Fruit fly (Drosophila melanogaster): ENCODE measurements around the gene Esyt2.

Gene Esyt2

dm6 chr3R:24568251-24568932 lies 23.9 kb downstream of the Esyt2 start:
- peak; percentile 33 for TF ChIP-seq CG12768 (GFP tag; optimal IDR thresholded peaks at IDR 0.05)
- TF ChIP-seq Crg-1 (GFP tag; optimal IDR thresholded peaks at IDR 0.05) = peak; percentile 14
- TF ChIP-seq cic (GFP tag; optimal IDR thresholded peaks at IDR 0.05) = peak; percentile 86
- no peak for TF ChIP-seq toe (GFP tag; optimal IDR thresholded peaks at IDR 0.05)
- no peak for TF ChIP-seq CG1620 (GFP tag; optimal IDR thresholded peaks at IDR 0.05)
- peak; percentile 51 for TF ChIP-seq Mnt (GFP tag; optimal IDR thresholded peaks at IDR 0.05)
- peak; percentile 43 for TF ChIP-seq CG33017 (tag; optimal IDR thresholded peaks at IDR 0.05)
- TF ChIP-seq kay (GFP tag; ENCODE audit: borderline replicate concordance) = peak; percentile 58

- no peak for TF ChIP-seq Hr96 (GFP tag; optimal IDR thresholded peaks at IDR 0.05)
- TF ChIP-seq CG12768 (GFP tag; optimal IDR thresholded peaks at IDR 0.05) = peak; percentile 44
- peak; percentile 80 for TF ChIP-seq kay (GFP tag; ENCODE audit: borderline replicate concordance)
- TF ChIP-seq Crg-1 (GFP tag; optimal IDR thresholded peaks at IDR 0.05) = no peak
These were observed 25.3 kb downstream of the Esyt2 start for dm6 chr3R:24569669-24570349.

- no peak for TF ChIP-seq bab1 (GFP tag; optimal IDR thresholded peaks at IDR 0.05)
- no peak for TF ChIP-seq pad (GFP tag; optimal IDR thresholded peaks at IDR 0.05)
- TF ChIP-seq kay (GFP tag; ENCODE audit: borderline replicate concordance) = peak; percentile 89
- TF ChIP-seq Clk (GFP tag; optimal IDR thresholded peaks at IDR 0.05) = no peak
- TF ChIP-seq CG1620 (GFP tag; optimal IDR thresholded peaks at IDR 0.05) = no peak
- no peak for TF ChIP-seq CG12768 (GFP tag; optimal IDR thresholded peaks at IDR 0.05)
- no peak for TF ChIP-seq CG7045 (GFP tag; optimal IDR thresholded peaks at IDR 0.05)
- TF ChIP-seq Crg-1 (GFP tag; optimal IDR thresholded peaks at IDR 0.05) = no peak
- no peak for TF ChIP-seq ovo (GFP tag; optimal IDR thresholded peaks at IDR 0.05)
- TF ChIP-seq CG5204 (GFP tag; optimal IDR thresholded peaks at IDR 0.05) = no peak
- TF ChIP-seq CG7101 (tag; optimal IDR thresholded peaks at IDR 0.05) = no peak
- peak; percentile 77 for TF ChIP-seq cic (GFP tag; optimal IDR thresholded peaks at IDR 0.05)
- TF ChIP-seq Mnt (GFP tag; optimal IDR thresholded peaks at IDR 0.05) = peak; percentile 62
- TF ChIP-seq tj (GFP tag; optimal IDR thresholded peaks at IDR 0.05) = peak; percentile 73
- no peak for TF ChIP-seq CG11617 (GFP tag; optimal IDR thresholded peaks at IDR 0.05)
- no peak for TF ChIP-seq cnc (optimal IDR thresholded peaks at IDR 0.05)
- TF ChIP-seq Hr96 (GFP tag; optimal IDR thresholded peaks at IDR 0.05) = no peak
- TF ChIP-seq toe (GFP tag; optimal IDR thresholded peaks at IDR 0.05) = no peak
- peak; percentile 59 for TF ChIP-seq CG33017 (tag; optimal IDR thresholded peaks at IDR 0.05)
- TF ChIP-seq CG14711 (tag; optimal IDR thresholded peaks at IDR 0.05) = peak; percentile 11
These were observed 27.0 kb downstream of the Esyt2 start for dm6 chr3R:24571386-24572124.

- TF ChIP-seq CG12768 (GFP tag; optimal IDR thresholded peaks at IDR 0.05) (peak; percentile 99), CG11617 (GFP tag; optimal IDR thresholded peaks at IDR 0.05) (peak; percentile 99), tj (GFP tag; optimal IDR thresholded peaks at IDR 0.05) (peak; percentile 76), Hr96 (GFP tag; optimal IDR thresholded peaks at IDR 0.05) (peak; percentile 97), CG14711 (tag; optimal IDR thresholded peaks at IDR 0.05) (peak; percentile 96), cic (GFP tag; optimal IDR thresholded peaks at IDR 0.05) (peak; percentile 97), CG7101 (tag; optimal IDR thresholded peaks at IDR 0.05) (peak; percentile 99), Clk (GFP tag; optimal IDR thresholded peaks at IDR 0.05) (peak; percentile 98), kay (GFP tag; ENCODE audit: borderline replicate concordance) (peak; percentile 99), CG33017 (tag; optimal IDR thresholded peaks at IDR 0.05) (peak; percentile 99), toe (GFP tag; optimal IDR thresholded peaks at IDR 0.05) (peak; percentile 98), bab1 (GFP tag; optimal IDR thresholded peaks at IDR 0.05) (peak; percentile 96), pad (GFP tag; optimal IDR thresholded peaks at IDR 0.05) (peak; percentile 94), ovo (GFP tag; optimal IDR thresholded peaks at IDR 0.05) (peak; percentile 94), cnc (optimal IDR thresholded peaks at IDR 0.05) (no peak), Crg-1 (GFP tag; optimal IDR thresholded peaks at IDR 0.05) (peak; percentile 97), Mnt (GFP tag; optimal IDR thresholded peaks at IDR 0.05) (peak; percentile 95), CG7045 (GFP tag; optimal IDR thresholded peaks at IDR 0.05) (peak; percentile 98), CG5204 (GFP tag; optimal IDR thresholded peaks at IDR 0.05) (peak; percentile 98), CG1620 (GFP tag; optimal IDR thresholded peaks at IDR 0.05) (peak; percentile 96)
These were observed 28.1 kb downstream of the Esyt2 start for dm6 chr3R:24572540-24573043.

- TF ChIP-seq toe (GFP tag; optimal IDR thresholded peaks at IDR 0.05) (no peak), cnc (optimal IDR thresholded peaks at IDR 0.05) (peak; percentile 75 to 81), tj (GFP tag; optimal IDR thresholded peaks at IDR 0.05) (peak; percentile 98), CG11617 (GFP tag; optimal IDR thresholded peaks at IDR 0.05) (no peak)
These were observed 28.7 kb downstream of the Esyt2 start for dm6 chr3R:24573094-24573732.
